Fruit fly (Drosophila melanogaster): ENCODE data around the gene CG43321.

The CG43321 gene

DNA sequence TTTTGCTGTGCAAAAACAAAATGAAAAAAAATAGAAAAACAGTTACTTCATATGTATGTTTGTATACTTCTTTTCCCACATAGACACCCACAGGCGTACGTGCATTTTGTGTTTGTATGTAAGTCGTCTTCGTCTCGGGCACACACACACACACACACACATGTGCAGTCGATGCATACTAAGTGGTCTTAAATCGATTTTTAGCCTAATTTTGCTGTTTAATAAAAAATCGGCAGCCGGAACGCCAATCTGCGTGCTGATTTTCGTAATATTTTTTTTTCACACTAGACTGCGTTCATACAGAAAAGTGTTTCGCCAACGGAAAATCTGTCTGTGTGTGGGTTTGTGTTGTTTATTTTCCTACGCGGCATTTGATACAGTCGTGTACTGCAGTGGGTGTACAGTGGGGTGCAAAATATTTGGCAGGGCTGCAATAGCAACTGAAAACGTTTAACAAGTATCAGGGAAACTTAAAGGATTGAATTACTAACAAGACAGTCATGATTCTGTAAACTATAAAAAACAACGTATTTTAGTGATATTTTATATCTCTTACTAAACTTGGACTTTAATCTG lies 21.1 kb downstream of the CG43321 start:
- TF ChIP-seq dsf (GFP tag; optimal IDR thresholded peaks at IDR 0.05; ENCODE audit: borderline replicate concordance) (no peak), pan (optimal IDR thresholded peaks at IDR 0.05) (no peak), Hr83 (GFP tag; optimal IDR thresholded peaks at IDR 0.05; ENCODE audit: poor library complexity, severe bottlenecking) (peak; percentile 59), Rel (GFP tag; optimal IDR thresholded peaks at IDR 0.05) (no peak), Rel (tag; optimal IDR thresholded peaks at IDR 0.05) (no peak), Myc (optimal IDR thresholded peaks at IDR 0.05) (no peak), lola (GFP tag; optimal IDR thresholded peaks at IDR 0.05) (no peak), usp (GFP tag; optimal IDR thresholded peaks at IDR 0.05) (no peak), foxo (GFP tag; optimal IDR thresholded peaks at IDR 0.05) (peak in 1 of 2 experiments; percentile 73), Jra (GFP tag; optimal IDR thresholded peaks at IDR 0.05) (peak; percentile 33), rgr (GFP tag; optimal IDR thresholded peaks at IDR 0.05) (peak; percentile 76), OdsH (GFP tag; optimal IDR thresholded peaks at IDR 0.05) (peak; percentile 44), CG9705 (GFP tag; optimal IDR thresholded peaks at IDR 0.05) (no peak), ey (GFP tag; optimal IDR thresholded peaks at IDR 0.05) (peak; percentile 34), fru (GFP tag; optimal IDR thresholded peaks at IDR 0.05) (peak; percentile 54), dl (GFP tag; optimal IDR thresholded peaks at IDR 0.05; ENCODE audit: insufficient read depth in 1 of 2, partially characterized antibody in 2 of 2) (no peak), Dif (GFP tag; optimal IDR thresholded peaks at IDR 0.05; ENCODE audit: partially characterized antibody) (no peak), br (GFP tag; optimal IDR thresholded peaks at IDR 0.05) (peak; percentile 20), Sp1 (GFP tag; optimal IDR thresholded peaks at IDR 0.05) (peak; percentile 25), HLH106 (tag; optimal IDR thresholded peaks at IDR 0.05) (no peak), tai (GFP tag; optimal IDR thresholded peaks at IDR 0.05) (no peak), CG32264 (GFP tag; optimal IDR thresholded peaks at IDR 0.05) (peak; percentile 11), woc (GFP tag; optimal IDR thresholded peaks at IDR 0.05) (no peak), h (GFP tag; optimal IDR thresholded peaks at IDR 0.05) (peak; percentile 69), Hr78 (GFP tag; optimal IDR thresholded peaks at IDR 0.05) (no peak), Abd-B (GFP tag; optimal IDR thresholded peaks at IDR 0.05) (no peak), jim (GFP tag; optimal IDR thresholded peaks at IDR 0.05) (peak; percentile 79), sv (GFP tag; optimal IDR thresholded peaks at IDR 0.05) (no peak), N (GFP tag; optimal IDR thresholded peaks at IDR 0.05) (no peak), CrebA (GFP tag; optimal IDR thresholded peaks at IDR 0.05; ENCODE audit: borderline replicate concordance) (no peak), brk (GFP tag; optimal IDR thresholded peaks at IDR 0.05) (no peak), Hnf4 (GFP tag; optimal IDR thresholded peaks at IDR 0.05) (peak; percentile 50), GATAd (GFP tag; optimal IDR thresholded peaks at IDR 0.05) (no peak), Vsx2 (GFP tag; optimal IDR thresholded peaks at IDR 0.05; ENCODE audit: partially characterized antibody) (no peak), dmrt93B (GFP tag; optimal IDR thresholded peaks at IDR 0.05) (no peak), Mio (GFP tag; optimal IDR thresholded peaks at IDR 0.05) (no peak), sage (GFP tag; optimal IDR thresholded peaks at IDR 0.05) (no peak), Dfd (GFP tag; optimal IDR thresholded peaks at IDR 0.05) (peak; percentile 57), psq (GFP tag; optimal IDR thresholded peaks at IDR 0.05) (peak; percentile 47)

DNA sequence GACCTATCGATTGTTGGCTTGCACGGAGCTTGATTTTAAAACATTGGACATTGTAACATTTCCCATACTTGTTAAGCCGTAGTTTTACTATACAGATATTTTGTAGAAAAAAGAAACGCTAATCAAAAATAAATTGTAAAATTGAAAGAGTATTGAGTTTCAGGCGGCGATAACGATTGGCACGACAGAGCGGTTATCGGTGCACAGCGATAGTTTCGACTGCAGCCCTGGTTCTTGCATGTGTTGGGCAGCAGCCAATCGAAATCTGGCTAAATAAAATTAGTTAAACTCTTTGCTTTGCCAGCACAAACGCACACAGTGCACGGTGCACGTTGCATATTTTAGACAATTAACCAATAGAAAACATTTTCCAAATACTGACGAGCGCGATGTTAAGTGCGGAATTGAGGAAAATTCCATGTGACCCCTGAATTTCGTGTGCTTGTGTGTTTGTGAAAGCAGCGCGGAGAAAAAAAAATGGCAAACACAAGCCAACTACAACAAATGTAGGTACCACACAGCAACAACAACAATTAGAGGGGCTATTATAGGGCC lies 25.8 kb downstream of the CG43321 start, which contains the start of gene milt:
Gene milt (plus strand): TSS at position 51 of the 555 bp plus-strand sequence.
- no peak for TF ChIP-seq Hr78 (GFP tag; optimal IDR thresholded peaks at IDR 0.05)
- peak in 1 of 2 experiments; percentile 7 for TF ChIP-seq foxo (GFP tag; optimal IDR thresholded peaks at IDR 0.05)
- no peak for TF ChIP-seq woc (GFP tag; optimal IDR thresholded peaks at IDR 0.05)
- TF ChIP-seq tai (GFP tag; optimal IDR thresholded peaks at IDR 0.05): peak; percentile 30
- no peak for TF ChIP-seq ey (GFP tag; optimal IDR thresholded peaks at IDR 0.05)
- TF ChIP-seq rgr (GFP tag; optimal IDR thresholded peaks at IDR 0.05): peak; percentile 22
- TF ChIP-seq h (GFP tag; optimal IDR thresholded peaks at IDR 0.05): peak; percentile 16
- TF ChIP-seq N (GFP tag; optimal IDR thresholded peaks at IDR 0.05): peak; percentile 29
- TF ChIP-seq Myc (optimal IDR thresholded peaks at IDR 0.05): peak; percentile 42
- TF ChIP-seq Rel (GFP tag; optimal IDR thresholded peaks at IDR 0.05): no peak
- TF ChIP-seq Rel (tag; optimal IDR thresholded peaks at IDR 0.05): peak; percentile 30
